Fruit fly (Drosophila melanogaster): ENCODE results near the gene gdrd.

gdrd gene

dm6 chr3L:14673740-14674463 lies 17.2 kb upstream of the gdrd start:
- TF ChIP-seq vvl (GFP tag; IDR thresholded peaks at IDR 0.05) (peak; percentile 9; the same call in 1 of the 2 replicates), CG17829 (tag; optimal IDR thresholded peaks at IDR 0.05) (peak; percentile 58), CG33213 (GFP tag; optimal IDR thresholded peaks at IDR 0.05) (no peak), knrl (GFP tag; IDR thresholded peaks at IDR 0.05; ENCODE audit: partially characterized antibody) (peak; percentile 71), CG12391 (tag; optimal IDR thresholded peaks at IDR 0.05) (peak; percentile 32), gfzf (GFP tag; optimal IDR thresholded peaks at IDR 0.05) (no peak), abd-A (tag; optimal IDR thresholded peaks at IDR 0.05) (peak; percentile 90), hb (GFP tag; IDR thresholded peaks at IDR 0.05; ENCODE audit: partially characterized antibody) (peak; percentile 72; the same call in 2 of the 3 replicates), Ptx1 (GFP tag; IDR thresholded peaks at IDR 0.05) (no peak), CG10267 (tag; optimal IDR thresholded peaks at IDR 0.05) (peak; percentile 31), Rfx (GFP tag; IDR thresholded peaks at IDR 0.05) (no peak), CG11504 (tag; optimal IDR thresholded peaks at IDR 0.05) (peak; percentile 13), tap (tag; optimal IDR thresholded peaks at IDR 0.05) (peak; percentile 29), sens (GFP tag) (peak; percentile 82), CG11398 (GFP tag; optimal IDR thresholded peaks at IDR 0.05) (no peak), CG8290 (GFP tag; optimal IDR thresholded peaks at IDR 0.05) (peak; percentile 29), CG8290 (tag; optimal IDR thresholded peaks at IDR 0.05) (peak in 1 of 2 experiments; percentile 71), CG1603 (tag; optimal IDR thresholded peaks at IDR 0.05) (peak; percentile 5), unc-4 (GFP tag; IDR thresholded peaks at IDR 0.05; ENCODE audit: partially characterized antibody) (peak; percentile 29; the same call in 1 of the 2 replicates), nom (GFP tag; optimal IDR thresholded peaks at IDR 0.05) (peak; percentile 17), HmgD (GFP tag; optimal IDR thresholded peaks at IDR 0.05) (peak; percentile 71), Dfd (GFP tag; optimal IDR thresholded peaks at IDR 0.05) (peak in 1 of 2 experiments; percentile 95), Stat92E (GFP tag; optimal IDR thresholded peaks at IDR 0.05) (peak in 2 of 3 experiments; percentile 63 to 88), bbx (GFP tag; IDR thresholded peaks at IDR 0.05; ENCODE audit: partially characterized antibody) (peak; percentile 91), CG16813 (GFP tag; IDR thresholded peaks at IDR 0.05; ENCODE audit: partially characterized antibody) (peak; percentile 86), Bgb (GFP tag; IDR thresholded peaks at IDR 0.05; ENCODE audit: partially characterized antibody) (peak; percentile 87), Med (GFP tag) (peak; percentile 78), zen (tag; optimal IDR thresholded peaks at IDR 0.05) (peak; percentile 4), Fer1 (GFP tag; optimal IDR thresholded peaks at IDR 0.05) (peak; percentile 52), ftz-f1 (GFP tag; optimal IDR thresholded peaks at IDR 0.05) (peak; percentile 3), CG30403 (GFP tag; optimal IDR thresholded peaks at IDR 0.05) (no peak), vnd (GFP tag; IDR thresholded peaks at IDR 0.05; ENCODE audit: partially characterized antibody) (peak; percentile 56; the same call in 2 of the 3 replicates), CG17802 (tag; optimal IDR thresholded peaks at IDR 0.05) (no peak), Pdp1 (GFP tag; optimal IDR thresholded peaks at IDR 0.05) (no peak), CG31365 (tag; optimal IDR thresholded peaks at IDR 0.05) (peak; percentile 100), CG12219 (GFP tag; optimal IDR thresholded peaks at IDR 0.05) (no peak), stwl (tag; optimal IDR thresholded peaks at IDR 0.05) (peak; percentile 37), pum (GFP tag; optimal IDR thresholded peaks at IDR 0.05) (no peak), CG6791 (GFP tag; IDR thresholded peaks at IDR 0.05; ENCODE audit: partially characterized antibody) (peak; percentile 96), CG10147 (GFP tag; optimal IDR thresholded peaks at IDR 0.05) (peak; percentile 2), Adf1 (GFP tag; IDR thresholded peaks at IDR 0.05) (no peak), CG8478 (optimal IDR thresholded peaks at IDR 0.05) (peak; percentile 82), CG2129 (GFP tag; IDR thresholded peaks at IDR 0.05; ENCODE audit: partially characterized antibody) (peak; percentile 26; the same call in 1 of the 2 replicates), inv (GFP tag; IDR thresholded peaks at IDR 0.05; ENCODE audit: partially characterized antibody) (peak; percentile 47), CG2199 (GFP tag; IDR thresholded peaks at IDR 0.05) (peak; percentile 80; the same call in 2 of the 3 replicates), nerfin-2 (GFP tag; IDR thresholded peaks at IDR 0.05; ENCODE audit: partially characterized antibody) (peak; percentile 81), row (GFP tag; IDR thresholded peaks at IDR 0.05) (no peak)
